Worm (Caenorhabditis elegans): ENCODE data around the gene byn-1.

DNA sequence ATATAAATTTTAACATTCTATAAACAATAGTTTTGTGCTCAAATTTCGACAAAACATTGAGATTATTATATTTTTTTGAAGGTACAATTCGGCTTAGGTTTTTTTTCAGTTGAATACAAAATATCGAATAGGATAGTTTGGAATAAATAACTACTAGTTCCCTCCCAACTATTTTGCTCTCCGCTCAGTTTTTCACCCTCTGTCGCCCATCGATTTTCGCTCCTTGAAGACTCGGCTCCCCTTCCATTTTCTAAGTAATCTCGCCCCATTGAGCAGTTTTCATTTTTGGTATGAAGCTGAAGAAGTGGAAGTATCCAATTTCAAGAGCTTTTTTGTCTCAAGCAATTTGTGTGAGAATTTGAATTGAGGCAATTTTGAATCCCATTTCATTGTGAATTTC, 41.9 kb downstream of the byn-1 start, which contains the start of gene F31E3.2:
- no peak for TF ChIP-seq pag-3 (tag; optimal IDR thresholded peaks at IDR 0.05; ENCODE audit: borderline replicate concordance, insufficient read depth)
- peak in 1 of 2 experiments; percentile 9 for TF ChIP-seq lsy-2 (tag; optimal IDR thresholded peaks at IDR 0.05)
- TF ChIP-seq mdl-1 (tag; optimal IDR thresholded peaks at IDR 0.05), result no peak
- TF ChIP-seq lin-15B (tag; optimal IDR thresholded peaks at IDR 0.05), result no peak
- no peak for TF ChIP-seq pqm-1 (tag; optimal IDR thresholded peaks at IDR 0.05)
- TF ChIP-seq nhr-19 (GFP tag; conservative IDR thresholded peaks at IDR 0.05), result no peak
- TF ChIP-seq fos-1 (tag; optimal IDR thresholded peaks at IDR 0.05), result no peak
- TF ChIP-seq zip-4 (GFP tag; optimal IDR thresholded peaks at IDR 0.05), result no peak
- TF ChIP-seq unc-130 (tag; optimal IDR thresholded peaks at IDR 0.05), result no peak
- TF ChIP-seq egl-27 (tag; optimal IDR thresholded peaks at IDR 0.05), result no peak
- no peak for TF ChIP-seq jun-1 (tag; optimal IDR thresholded peaks at IDR 0.05)
- no peak for TF ChIP-seq xbp-1 (tag; optimal IDR thresholded peaks at IDR 0.05)
- no peak for TF ChIP-seq ces-1 (GFP tag; optimal IDR thresholded peaks at IDR 0.05)

Data from whole organism, L1 larva.